Worm (Caenorhabditis elegans) whole organism, L1 larva: Measurements from ENCODE around the gene cyn-17.

ENCODE experiments used
- ets-5 ChIP-seq: fragments of 200-800 bp; sonication (Bioruptor generic); IDR thresholded peaks from 2 replicates; pipeline ENCODE4 v1.3.6; 2022; ENCODE audit warnings: missing genetic modification characterization, missing compliant biosample characterization
- fos-1 ChIP-seq: fragments of 150-350 bp; optimal IDR thresholded peaks from 2 replicates; lab custom pipeline; 2014; ENCODE audit warnings: missing biosample characterization, missing genetic modification characterization
- lsy-2 ChIP-seq, 2 experiments: fragments of 150-350 bp; optimal IDR thresholded peaks; 2 replicates each; lab custom pipeline; 2014; ENCODE audit warnings: missing biosample characterization in 2 of 2, missing genetic modification characterization in 2 of 2
- nhr-237 ChIP-seq: fragments of 150-350 bp; optimal IDR thresholded peaks from 2 replicates; lab custom pipeline; 2014; ENCODE audit warnings: missing biosample characterization, missing genetic modification characterization
- pqm-1 ChIP-seq: sonication (generic microtip); optimal IDR thresholded peaks from 3 replicates; lab custom pipeline; 2017; ENCODE audit warnings: missing biosample characterization, missing genetic modification characterization
- skn-1 ChIP-seq: fragments of 150-350 bp; optimal IDR thresholded peaks from 2 replicates; lab custom pipeline; 2014; ENCODE audit warnings: missing biosample characterization, missing genetic modification characterization
- snpc-4 ChIP-seq: fragments of 150-350 bp; optimal IDR thresholded peaks from 2 replicates; lab custom pipeline; 2014; ENCODE audit warnings: missing biosample characterization, missing genetic modification characterization
- swsn-7 ChIP-seq: sonication (generic microtip); optimal IDR thresholded peaks from 2 replicates; lab custom pipeline; 2016; ENCODE audit warnings: missing genetic modification characterization, missing compliant biosample characterization
- unc-62 ChIP-seq: fragments of 150-350 bp; optimal IDR thresholded peaks from 2 replicates; lab custom pipeline; 2014; ENCODE audit warnings: missing biosample characterization, missing genetic modification reagents, missing genetic modification characterization
- zag-1 ChIP-seq: fragments of 150-350 bp; optimal IDR thresholded peaks from 2 replicates; lab custom pipeline; 2014; ENCODE audit warnings: missing biosample characterization, missing genetic modification characterization

DNA sequence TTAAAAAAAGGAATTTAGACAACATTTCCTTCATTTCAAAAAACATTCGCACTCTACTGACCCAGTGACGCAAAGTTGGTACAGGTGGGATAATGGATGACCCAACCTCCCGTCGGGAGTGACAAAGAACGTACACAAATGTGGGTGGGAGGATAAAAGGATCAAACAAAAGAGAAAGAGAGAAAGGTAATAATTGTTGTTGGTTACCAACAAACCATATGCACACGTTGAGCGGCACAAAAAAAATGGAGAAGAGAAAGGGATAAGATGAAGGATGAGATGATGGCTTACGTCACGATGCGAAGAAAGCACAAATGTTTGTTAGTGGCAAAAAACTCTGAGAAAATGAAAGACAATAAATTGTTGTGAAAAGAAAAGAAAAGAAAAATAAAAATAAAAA lies 52.2 kb downstream of the cyn-17 start:
- TF ChIP-seq fos-1 (no peak), unc-62 (GFP tag; lab: Kevin White, UChicago) (no peak), skn-1 (no peak), lsy-2 (tag; optimal IDR thresholded peaks at IDR 0.05; lab: Kevin White, UChicago) (peak in 1 of 2 experiments; percentile 42), snpc-4 (tag; lab: Kevin White, UChicago) (no peak), ets-5 (GFP tag; lab: Robert Waterston, UW) (no peak), swsn-7 (tag; lab: Kevin White, UChicago) (no peak), nhr-237 (tag; lab: Kevin White, UChicago) (no peak), zag-1 (tag; lab: Kevin White, UChicago) (no peak), pqm-1 (tag; lab: Kevin White, UChicago) (no peak)
